Worm (Caenorhabditis elegans) whole organism, L3 larva: ENCODE measurements around the gene irg-7.

Experiments used
- ZK546.5 ChIP-seq: sonication (generic microtip); optimal IDR thresholded peaks from 2 replicates; lab custom pipeline; 2017; ENCODE audit warnings: missing biosample characterization, missing genetic modification characterization
- ama-1 ChIP-seq: fragments of 150-350 bp; optimal IDR thresholded peaks from 2 replicates; lab custom pipeline; 2018
- ceh-28 ChIP-seq: fragments of 150-350 bp; optimal IDR thresholded peaks from 2 replicates; lab custom pipeline; 2014; ENCODE audit warnings: missing biosample characterization, missing genetic modification reagents, missing genetic modification characterization
- ceh-82 ChIP-seq: fragments of 150-350 bp; optimal IDR thresholded peaks from 2 replicates; lab custom pipeline; 2014; ENCODE audit warnings: missing biosample characterization, missing genetic modification characterization
- elt-1 ChIP-seq: fragments of 150-350 bp; optimal IDR thresholded peaks from 2 replicates; lab custom pipeline; 2014; ENCODE audit warnings: missing biosample characterization, missing genetic modification characterization
- elt-2 ChIP-seq: sonication (generic microtip); optimal IDR thresholded peaks from 2 replicates; lab custom pipeline; 2016; ENCODE audit warnings: missing genetic modification reagents, mild to moderate bottlenecking, missing genetic modification characterization, missing compliant biosample characterization
- elt-3 ChIP-seq, 3 experiments: fragments of 150-350 bp in 1 of 3; sonication (generic microtip) in 2 of 3; optimal IDR thresholded peaks; 2 replicates in 2 of 3; 4 replicates in 1 of 3; lab custom pipeline; 2014 to 2017; ENCODE audit warnings: missing biosample characterization in 3 of 3, missing genetic modification characterization in 3 of 3
- eor-1 ChIP-seq, 2 experiments: fragments of 150-350 bp; optimal IDR thresholded peaks; 2 replicates each; lab custom pipeline; 2014 to 2018; ENCODE audit warnings: missing biosample characterization in 2 of 2, missing genetic modification characterization in 2 of 2
- fkh-10 ChIP-seq: sonication (generic microtip); optimal IDR thresholded peaks from 2 replicates; lab custom pipeline; 2017; ENCODE audit warnings: missing biosample characterization, missing genetic modification reagents, missing genetic modification characterization
- fkh-2 ChIP-seq: fragments of 150-350 bp; optimal IDR thresholded peaks from 2 replicates; lab custom pipeline; 2014; ENCODE audit warnings: missing biosample characterization, missing genetic modification reagents, missing genetic modification characterization
- fos-1 ChIP-seq: fragments of 150-350 bp; optimal IDR thresholded peaks from 2 replicates; lab custom pipeline; 2014; ENCODE audit warnings: missing biosample characterization, missing genetic modification characterization
- hmg-11 ChIP-seq: sonication (generic microtip); optimal IDR thresholded peaks from 2 replicates; lab custom pipeline; 2016; ENCODE audit warnings: missing genetic modification characterization, missing compliant biosample characterization
- jun-1 ChIP-seq: fragments of 150-350 bp; optimal IDR thresholded peaks from 2 replicates; lab custom pipeline; 2014; ENCODE audit warnings: missing biosample characterization, missing genetic modification reagents, missing genetic modification characterization
- lin-39 ChIP-seq: fragments of 150-350 bp; optimal IDR thresholded peaks from 2 replicates; lab custom pipeline; 2018; ENCODE audit warnings: missing biosample characterization, missing genetic modification reagents, missing genetic modification characterization
- lsy-12 ChIP-seq: sonication (generic microtip); optimal IDR thresholded peaks from 2 replicates; lab custom pipeline; 2016; ENCODE audit warnings: mild to moderate bottlenecking, missing genetic modification characterization, missing compliant biosample characterization
- mdl-1 ChIP-seq: fragments of 150-350 bp; optimal IDR thresholded peaks from 2 replicates; lab custom pipeline; 2014; ENCODE audit warnings: missing biosample characterization, missing genetic modification characterization
- mml-1 ChIP-seq: fragments of 150-350 bp; sonication (generic microtip); optimal IDR thresholded peaks from 3 replicates; lab custom pipeline; 2014; ENCODE audit warnings: missing biosample characterization, missing genetic modification characterization
- nfya-1 ChIP-seq: sonication (generic microtip); optimal IDR thresholded peaks from 2 replicates; lab custom pipeline; 2017; ENCODE audit warnings: missing genetic modification characterization, mild to moderate bottlenecking, missing compliant biosample characterization, antibody characterized with exemption, moderate library complexity; ENCODE audit not compliant: insufficient read depth
- nhr-11 ChIP-seq: fragments of 150-350 bp; optimal IDR thresholded peaks from 2 replicates; lab custom pipeline; 2014; ENCODE audit warnings: missing biosample characterization, missing genetic modification characterization
- nhr-23 ChIP-seq: fragments of 150-350 bp; optimal IDR thresholded peaks from 2 replicates; lab custom pipeline; 2014; ENCODE audit warnings: missing biosample characterization, missing genetic modification reagents, missing genetic modification characterization
- nhr-237 ChIP-seq: fragments of 150-350 bp; optimal IDR thresholded peaks from 2 replicates; lab custom pipeline; 2014; ENCODE audit warnings: missing biosample characterization, missing genetic modification characterization
- nhr-25 ChIP-seq: sonication (generic microtip); optimal IDR thresholded peaks from 2 replicates; lab custom pipeline; 2017; ENCODE audit warnings: missing biosample characterization, missing genetic modification characterization
- nhr-28 ChIP-seq: fragments of 150-350 bp; optimal IDR thresholded peaks from 2 replicates; lab custom pipeline; 2014; ENCODE audit warnings: missing biosample characterization, missing genetic modification characterization
- nhr-43 ChIP-seq: sonication (generic microtip); optimal IDR thresholded peaks from 2 replicates; lab custom pipeline; 2016; ENCODE audit warnings: mild to moderate bottlenecking, missing genetic modification characterization, missing compliant biosample characterization; ENCODE audit not compliant: poor library complexity, severe bottlenecking
- nhr-67 ChIP-seq: fragments of 150-350 bp; optimal IDR thresholded peaks from 2 replicates; lab custom pipeline; 2014; ENCODE audit warnings: missing biosample characterization, missing genetic modification characterization
- nhr-76 ChIP-seq: fragments of 150-350 bp; sonication (generic microtip); optimal IDR thresholded peaks from 5 replicates; lab custom pipeline; 2014; ENCODE audit warnings: missing biosample characterization, missing genetic modification characterization
- nhr-77 ChIP-seq: fragments of 150-350 bp; optimal IDR thresholded peaks from 2 replicates; lab custom pipeline; 2014; ENCODE audit warnings: missing biosample characterization, missing genetic modification characterization
- pha-4 ChIP-seq: fragments of 150-350 bp; optimal IDR thresholded peaks from 2 replicates; lab custom pipeline; 2014; ENCODE audit warnings: missing biosample characterization, missing genetic modification reagents, missing genetic modification characterization
- pqm-1 ChIP-seq: fragments of 150-350 bp; optimal IDR thresholded peaks from 2 replicates; lab custom pipeline; 2017; ENCODE audit warnings: missing biosample characterization, missing genetic modification characterization, inconsistent platforms
- sea-2 ChIP-seq: fragments of 150-350 bp; sonication (generic microtip); optimal IDR thresholded peaks from 4 replicates; lab custom pipeline; 2014; ENCODE audit warnings: missing biosample characterization, missing genetic modification reagents, missing genetic modification characterization
- snpc-4 ChIP-seq: fragments of 150-350 bp; optimal IDR thresholded peaks from 2 replicates; lab custom pipeline; 2014; ENCODE audit warnings: missing biosample characterization, missing genetic modification characterization
- tbx-2 ChIP-seq: sonication (generic microtip); optimal IDR thresholded peaks from 2 replicates; lab custom pipeline; 2016; ENCODE audit warnings: mild to moderate bottlenecking, missing genetic modification characterization, missing compliant biosample characterization
- unc-39 ChIP-seq: sonication (generic microtip); optimal IDR thresholded peaks from 4 replicates; lab custom pipeline; 2017; ENCODE audit warnings: missing biosample characterization, missing genetic modification characterization
- ztf-11 ChIP-seq: fragments of 150-350 bp; optimal IDR thresholded peaks from 2 replicates; lab custom pipeline; 2014; ENCODE audit warnings: missing biosample characterization, missing genetic modification characterization
- ztf-4 ChIP-seq: fragments of 150-350 bp; optimal IDR thresholded peaks from 2 replicates; lab custom pipeline; 2014; ENCODE audit warnings: missing biosample characterization, missing genetic modification characterization

Gene irg-7

DNA sequence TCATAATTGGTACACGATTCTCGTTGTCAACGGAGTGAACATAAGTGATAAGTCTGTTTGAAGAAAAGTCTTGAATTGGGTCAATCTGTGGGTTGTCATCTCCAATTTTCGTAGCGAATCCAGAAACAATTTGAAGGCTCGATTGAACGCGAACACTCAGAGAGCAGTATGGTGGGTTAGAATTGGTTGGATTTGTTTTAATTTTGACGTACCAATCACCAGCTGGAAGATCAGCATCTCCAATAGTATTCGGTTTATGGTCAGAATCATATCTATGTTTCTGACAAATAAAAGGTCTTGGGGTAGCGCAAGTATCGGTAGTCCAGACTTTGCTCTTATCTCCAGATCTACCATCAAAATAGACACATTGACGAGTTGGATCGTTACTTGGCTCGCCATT lies 12.9 kb downstream of the irg-7 start:
- TF ChIP-seq elt-2 (tag; lab: Kevin White, UChicago): no peak
- TF ChIP-seq, all 47 proteins: peak for 0

DNA sequence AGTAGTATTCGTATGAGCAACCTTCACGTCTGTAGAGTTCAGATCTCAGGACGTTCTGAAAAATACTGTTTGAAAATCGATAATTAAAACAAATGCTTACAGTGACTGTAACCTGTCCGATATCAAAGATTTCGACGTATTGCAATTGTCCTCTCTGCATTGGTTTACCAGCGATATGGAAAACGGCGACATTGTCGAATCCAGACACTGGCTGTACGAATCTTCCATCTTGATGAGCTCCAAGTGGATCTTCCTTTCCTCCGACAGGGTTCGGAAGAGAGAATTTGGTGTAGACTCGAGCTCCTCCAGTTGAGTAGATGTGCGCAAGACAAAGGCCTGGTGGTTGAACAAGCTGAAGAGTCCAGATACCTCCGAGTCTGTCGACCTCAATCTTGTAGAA lies 14.7 kb downstream of the irg-7 start:
- TF ChIP-seq ceh-82 (tag; lab: Kevin White, UChicago): no peak
- no peak for TF ChIP-seq nhr-25 (tag; lab: Kevin White, UChicago)
- TF ChIP-seq eor-1 (tag; optimal IDR thresholded peaks at IDR 0.05; lab: Kevin White, UChicago): no peak

DNA sequence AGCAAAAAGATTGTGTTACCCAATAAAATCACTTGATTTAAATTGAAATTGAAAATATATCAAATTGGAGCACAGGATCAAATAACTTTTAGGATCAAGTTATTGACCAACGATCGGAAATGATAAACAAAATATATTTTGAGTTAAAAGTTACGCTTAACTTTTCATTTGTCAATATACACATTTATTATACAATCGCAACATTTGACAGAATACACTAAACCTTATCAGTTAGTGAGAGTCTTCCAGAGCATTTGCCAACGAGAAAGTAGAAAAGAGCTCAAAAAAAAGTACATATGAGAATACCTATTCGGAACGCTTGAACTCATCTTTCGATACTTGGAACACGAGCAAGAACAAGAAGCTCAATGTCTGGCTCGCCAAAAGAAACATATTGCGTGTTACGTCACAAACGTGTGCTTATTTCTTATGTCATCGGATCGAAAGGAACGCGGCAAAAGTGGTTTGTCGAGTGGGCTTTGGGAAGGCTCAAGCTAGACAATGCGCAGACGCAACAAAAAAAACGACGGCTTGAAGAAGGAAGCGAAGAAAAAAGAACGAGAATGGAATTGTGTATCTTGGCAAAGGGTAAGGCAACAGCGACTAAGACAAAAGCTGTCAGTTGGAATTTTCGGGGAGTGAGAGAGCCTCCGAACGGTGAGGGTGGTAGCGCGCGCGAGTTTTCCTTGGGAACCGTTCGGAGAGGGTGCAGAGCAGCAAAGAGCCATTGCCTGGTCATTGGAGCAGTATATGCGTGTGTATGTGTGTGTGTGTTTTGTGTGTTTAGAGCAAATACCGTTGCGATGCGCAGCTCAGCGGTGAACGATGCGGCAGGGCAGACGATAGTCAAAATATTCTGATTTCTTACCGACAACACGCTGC lies 16.8 kb downstream of the irg-7 start:
- TF ChIP-seq pqm-1 (tag; lab: Kevin White, UChicago): peak; percentile 37
- TF ChIP-seq pha-4: peak; percentile 7
- TF ChIP-seq elt-2 (tag; lab: Kevin White, UChicago): peak; percentile 31
- no peak for TF ChIP-seq ztf-11 (tag; lab: Kevin White, UChicago)

DNA sequence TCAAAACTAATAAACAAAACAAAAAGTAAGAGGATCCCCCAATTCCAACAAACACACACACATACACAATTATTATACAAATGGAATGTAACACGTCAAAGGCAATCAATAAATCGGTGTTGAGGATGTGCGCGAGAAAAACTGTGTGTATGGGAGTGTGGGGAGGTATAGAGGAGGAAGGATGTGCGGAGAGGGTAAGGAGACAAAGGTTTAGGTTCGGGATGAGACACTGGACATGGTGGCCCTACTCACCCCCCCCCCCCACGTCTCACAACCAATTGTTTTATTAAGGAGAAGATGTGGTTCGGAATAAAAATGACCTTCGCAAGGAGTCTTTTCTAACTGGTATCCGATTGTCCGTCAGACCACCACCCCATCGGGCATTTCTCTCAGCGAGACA lies 20.3 kb downstream of the irg-7 start:
- TF ChIP-seq nhr-11 (tag; lab: Kevin White, UChicago) (no peak), pha-4 (peak; percentile 2)

ce11 chrX:3220267-3220666 lies 23.2 kb downstream of the irg-7 start, which contains the start of gene rgl-1:
Gene rgl-1, minus strand, starts transcription at chrX:3220367.
- TF ChIP-seq sea-2 (GFP tag; lab: Kevin White, UChicago) (no peak), tbx-2 (tag; lab: Kevin White, UChicago) (no peak), nhr-28 (no peak), ztf-11 (tag; lab: Kevin White, UChicago) (no peak), ztf-4 (no peak), elt-1 (tag; lab: Kevin White, UChicago) (no peak), nhr-77 (no peak), jun-1 (tag; lab: Kevin White, UChicago) (no peak), nhr-23 (tag; lab: Kevin White, UChicago) (no peak), pqm-1 (tag; lab: Kevin White, UChicago) (no peak), elt-2 (tag; lab: Kevin White, UChicago) (no peak), nhr-43 (no peak), fkh-10 (no peak), nhr-67 (tag; lab: Kevin White, UChicago) (no peak), mml-1 (tag; lab: Kevin White, UChicago) (no peak), nhr-237 (tag; lab: Kevin White, UChicago) (no peak), fos-1 (tag; lab: Kevin White, UChicago) (no peak), unc-39 (tag; lab: Kevin White, UChicago) (no peak), ceh-82 (tag; lab: Kevin White, UChicago) (no peak), lsy-12 (tag; lab: Kevin White, UChicago) (no peak)

DNA sequence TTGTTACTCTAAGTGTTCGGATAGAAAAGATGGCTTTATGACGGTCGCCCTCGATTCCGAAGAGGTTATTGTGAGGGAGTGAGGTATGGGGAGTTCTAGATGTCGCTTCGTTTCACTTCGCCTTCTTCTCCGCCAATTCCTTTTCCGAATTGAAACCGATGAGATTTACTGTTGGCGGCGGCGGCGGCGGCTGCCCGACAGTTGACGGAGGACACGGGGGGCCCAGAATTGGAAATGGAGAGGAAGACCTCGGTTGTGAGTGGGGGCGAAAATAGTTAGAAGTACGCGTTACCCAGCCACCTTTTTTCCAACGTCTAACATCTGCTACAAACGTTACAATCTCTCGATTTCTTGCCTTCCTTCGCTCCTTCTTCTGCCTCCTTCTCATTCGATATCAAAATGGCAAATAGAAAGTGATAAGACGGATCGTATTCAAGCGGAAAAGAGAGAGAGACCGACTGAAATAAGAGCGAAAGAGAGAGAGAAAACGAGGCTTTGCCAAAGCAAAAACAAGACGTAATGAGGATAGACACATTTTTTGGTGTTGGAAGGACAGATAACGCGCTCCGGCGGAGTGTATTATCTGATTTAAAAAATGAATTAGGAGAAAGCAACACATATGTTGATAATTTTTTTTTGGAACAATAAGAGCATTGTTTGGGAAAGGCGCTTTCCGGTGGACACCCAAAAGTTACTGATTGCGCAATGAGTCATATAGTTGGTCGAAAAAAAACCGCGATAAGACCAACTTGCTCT lies 25.2 kb downstream of the irg-7 start:
- no peak for TF ChIP-seq mdl-1
- no peak for TF ChIP-seq nfya-1 (tag; lab: Kevin White, UChicago)
- TF ChIP-seq elt-2 (tag; lab: Kevin White, UChicago): peak; percentile 74
- TF ChIP-seq nhr-11 (tag; lab: Kevin White, UChicago): no peak
- TF ChIP-seq nhr-237 (tag; lab: Kevin White, UChicago): no peak
- no peak for TF ChIP-seq fos-1 (tag; lab: Kevin White, UChicago)
- TF ChIP-seq lin-39 (tag; lab: Kevin White, UChicago): no peak
- TF ChIP-seq elt-3 (tag; optimal IDR thresholded peaks at IDR 0.05; lab: Kevin White, UChicago): peak in 1 of 3 experiments; percentile 41
- no peak for TF ChIP-seq nhr-67 (tag; lab: Kevin White, UChicago)
- no peak for TF ChIP-seq ztf-11 (tag; lab: Kevin White, UChicago)
- no peak for TF ChIP-seq ceh-28 (tag; lab: Kevin White, UChicago)
- TF ChIP-seq pqm-1 (tag; lab: Kevin White, UChicago): peak; percentile 4
- TF ChIP-seq pha-4: peak; percentile 18
- TF ChIP-seq nhr-43: no peak
- no peak for TF ChIP-seq tbx-2 (tag; lab: Kevin White, UChicago)
- TF ChIP-seq snpc-4 (tag; lab: Kevin White, UChicago): no peak
- TF ChIP-seq sea-2 (GFP tag; lab: Kevin White, UChicago): no peak
- no peak for TF ChIP-seq eor-1 (tag; optimal IDR thresholded peaks at IDR 0.05; lab: Kevin White, UChicago)
- TF ChIP-seq hmg-11 (tag; lab: Kevin White, UChicago): no peak
- no peak for TF ChIP-seq fkh-2 (tag; lab: Kevin White, UChicago)
- TF ChIP-seq nhr-76 (tag; lab: Kevin White, UChicago): no peak
- no peak for TF ChIP-seq ZK546.5 (tag; lab: Kevin White, UChicago)
- TF ChIP-seq fkh-10: no peak
- TF ChIP-seq nhr-25 (tag; lab: Kevin White, UChicago): peak; percentile 35
- no peak for TF ChIP-seq elt-1 (tag; lab: Kevin White, UChicago)
- TF ChIP-seq ama-1 (lab: Kevin White, UChicago): no peak
- no peak for TF ChIP-seq ztf-4
- no peak for TF ChIP-seq nhr-23 (tag; lab: Kevin White, UChicago)
- no peak for TF ChIP-seq lsy-12 (tag; lab: Kevin White, UChicago)
- TF ChIP-seq, all 47 proteins: peak for 5
